Fruit fly (Drosophila melanogaster) whole organism, embryonic: ENCODE data around the gene Chmp1.
A peak's percentile ranks its signal among the peaks of the same experiment; 100 is the strongest.

Experiments used
- Ada2b ChIP-seq: fragments of 200-800 bp; sonication (Bioruptor generic); IDR thresholded peaks from 2 replicates; pipeline ENCODE4 v1.3.6; 2022; ENCODE audit warnings: missing biosample characterization, missing genetic modification characterization
- CG10147 ChIP-seq: fragments of 200-800 bp; sonication (Bioruptor generic); optimal IDR thresholded peaks from 2 replicates; lab custom pipeline; 2019; ENCODE audit warnings: missing biosample characterization, mild to moderate bottlenecking, missing genetic modification characterization, moderate library complexity
- CG11504 ChIP-seq: fragments of 200-800 bp; sonication (Bioruptor generic); optimal IDR thresholded peaks from 3 replicates; lab custom pipeline; 2019; ENCODE audit warnings: missing biosample characterization, mild to moderate bottlenecking, missing genetic modification characterization, moderate library complexity
- CG12769 ChIP-seq: fragments of 200-800 bp; sonication (Bioruptor generic); optimal IDR thresholded peaks from 2 replicates; lab custom pipeline; 2019; ENCODE audit warnings: missing biosample characterization, mild to moderate bottlenecking, missing genetic modification characterization, moderate library complexity
- CG13894 ChIP-seq: fragments of 200-800 bp; sonication (Bioruptor generic); optimal IDR thresholded peaks from 3 replicates; lab custom pipeline; 2018; ENCODE audit warnings: missing biosample characterization, mild to moderate bottlenecking, missing genetic modification characterization, moderate library complexity
- CG14014 ChIP-seq: fragments of 200-800 bp; sonication (Bioruptor generic); IDR thresholded peaks from 2 replicates; pipeline ENCODE4 v1.3.6; 2022; ENCODE audit warnings: missing biosample characterization, missing genetic modification characterization
- CG14441 ChIP-seq: fragments of 200-800 bp; sonication (Bioruptor generic); IDR thresholded peaks from 2 replicates; pipeline ENCODE4 v1.3.6; 2022; ENCODE audit warnings: missing biosample characterization, missing genetic modification characterization
- CG2678 ChIP-seq: fragments of 200-800 bp; sonication (Bioruptor generic); optimal IDR thresholded peaks from 3 replicates; lab custom pipeline; 2019; ENCODE audit warnings: missing biosample characterization, mild to moderate bottlenecking, missing genetic modification characterization, moderate library complexity
- CG31224 ChIP-seq: fragments of 200-800 bp; sonication (Bioruptor generic); IDR thresholded peaks from 2 replicates; pipeline ENCODE4 v1.3.6; 2022; ENCODE audit warnings: missing biosample characterization, missing genetic modification characterization
- CG33213 ChIP-seq: fragments of 200-800 bp; sonication (Bioruptor generic); optimal IDR thresholded peaks from 3 replicates; lab custom pipeline; 2016; ENCODE audit warnings: missing biosample characterization, missing genetic modification characterization
- CG43689 ChIP-seq: fragments of 200-800 bp; sonication (Bioruptor generic); IDR thresholded peaks from 2 replicates; pipeline ENCODE4 v1.3.6; 2022; ENCODE audit warnings: missing biosample characterization, missing genetic modification characterization
- CG6683 ChIP-seq: fragments of 200-800 bp; sonication (Bioruptor generic); optimal IDR thresholded peaks from 2 replicates; lab custom pipeline; 2017; ENCODE audit warnings: missing biosample characterization, mild to moderate bottlenecking, missing genetic modification characterization, missing genetic modification reagents
- CG8765 ChIP-seq: fragments of 200-800 bp; sonication (Bioruptor generic); IDR thresholded peaks from 2 replicates; pipeline ENCODE4 v1.3.6; 2022; ENCODE audit warnings: missing biosample characterization, missing genetic modification characterization
- CoRest ChIP-seq: fragments of 200-800 bp; sonication (Bioruptor generic); optimal IDR thresholded peaks from 3 replicates; lab custom pipeline; 2018; ENCODE audit warnings: missing biosample characterization, mild to moderate bottlenecking, missing genetic modification characterization, moderate library complexity
- CrebB ChIP-seq: fragments of 200-800 bp; sonication (Bioruptor generic); optimal IDR thresholded peaks from 3 replicates; lab custom pipeline; 2018; ENCODE audit warnings: missing biosample characterization, mild to moderate bottlenecking, missing genetic modification characterization
- Dek ChIP-seq: fragments of 200-800 bp; sonication (Bioruptor generic); optimal IDR thresholded peaks from 3 replicates; lab custom pipeline; 2019; ENCODE audit warnings: missing biosample characterization, mild to moderate bottlenecking, missing genetic modification characterization, moderate library complexity
- Dip3 ChIP-seq: fragments of 200-800 bp; sonication (Bioruptor generic); optimal IDR thresholded peaks from 3 replicates; lab custom pipeline; 2016; ENCODE audit warnings: missing biosample characterization, missing genetic modification characterization
- Dref ChIP-seq: fragments of 200-800 bp; sonication (Bioruptor generic); IDR thresholded peaks from 2 replicates; pipeline ENCODE4 v1.3.6; 2022; ENCODE audit warnings: missing biosample characterization, missing genetic modification characterization
- HLH4C ChIP-seq: fragments of 200-800 bp; sonication (Bioruptor generic); IDR thresholded peaks from 3 replicates; pipeline ENCODE4 v1.3.6; 2022; ENCODE audit warnings: missing biosample characterization, missing genetic modification characterization; ENCODE audit not compliant: partially characterized antibody
- HLHmδ ChIP-seq: fragments of 200-800 bp; sonication (Bioruptor generic); optimal IDR thresholded peaks from 2 replicates; lab custom pipeline; 2018; ENCODE audit warnings: missing biosample characterization, mild to moderate bottlenecking, missing genetic modification characterization, moderate library complexity
- Hr39 ChIP-seq: fragments of >200 bp; optimal IDR thresholded peaks from 2 replicates; lab custom pipeline; 2017
- MESR4 ChIP-seq: fragments of 200-800 bp; sonication (Bioruptor generic); optimal IDR thresholded peaks from 2 replicates; lab custom pipeline; 2018; ENCODE audit warnings: missing biosample characterization, mild to moderate bottlenecking, missing genetic modification characterization, moderate library complexity
- Nf-YA ChIP-seq: fragments of 200-800 bp; sonication (Bioruptor generic); IDR thresholded peaks from 2 replicates; pipeline ENCODE4 v1.3.6; 2022; ENCODE audit warnings: missing biosample characterization, missing genetic modification characterization
- Nf-YB ChIP-seq: fragments of 200-800 bp; sonication (Bioruptor generic); optimal IDR thresholded peaks from 3 replicates; lab custom pipeline; 2019; ENCODE audit warnings: missing biosample characterization, mild to moderate bottlenecking, missing genetic modification characterization, moderate library complexity
- PHDP ChIP-seq: fragments of 200-800 bp; sonication (Bioruptor generic); optimal IDR thresholded peaks from 3 replicates; lab custom pipeline; 2018; ENCODE audit warnings: missing biosample characterization, mild to moderate bottlenecking, missing genetic modification characterization, moderate library complexity
- Pdp1 ChIP-seq, 2 experiments: fragments of 200-800 bp; sonication (Bioruptor generic); optimal IDR thresholded peaks; 3 replicates each; lab custom pipeline; 2016; ENCODE audit warnings: missing biosample characterization in 2 of 2, missing genetic modification characterization in 2 of 2, mild to moderate bottlenecking in 1 of 2, moderate library complexity in 1 of 2
- Six4 ChIP-seq: fragments of 200-800 bp; sonication (Bioruptor generic); optimal IDR thresholded peaks from 2 replicates; lab custom pipeline; 2016; ENCODE audit warnings: missing biosample characterization, missing genetic modification characterization
- Sox102F ChIP-seq: fragments of 200-800 bp; sonication (Bioruptor generic); optimal IDR thresholded peaks from 2 replicates; lab custom pipeline; 2018; ENCODE audit warnings: missing biosample characterization, mild to moderate bottlenecking, missing genetic modification characterization, moderate library complexity
- Ssrp ChIP-seq: fragments of 200-800 bp; sonication (Bioruptor generic); optimal IDR thresholded peaks from 2 replicates; lab custom pipeline; 2018; ENCODE audit warnings: missing biosample characterization, mild to moderate bottlenecking, missing genetic modification characterization, moderate library complexity
- ase ChIP-seq: fragments of 200-800 bp; sonication (Bioruptor generic); IDR thresholded peaks from 3 replicates; pipeline ENCODE4 v1.3.6; 2022; ENCODE audit warnings: missing biosample characterization, missing genetic modification characterization
- br ChIP-seq: fragments of >200 bp; optimal IDR thresholded peaks from 2 replicates; lab custom pipeline; 2017
- cato ChIP-seq: fragments of 200-800 bp; sonication (Bioruptor generic); optimal IDR thresholded peaks from 2 replicates; lab custom pipeline; 2016; ENCODE audit warnings: missing biosample characterization, missing genetic modification characterization, borderline replicate concordance
- crol ChIP-seq: fragments of 200-800 bp; sonication (Bioruptor generic); IDR thresholded peaks from 2 replicates; pipeline ENCODE4 v1.3.6; 2022; ENCODE audit warnings: missing biosample characterization, missing genetic modification characterization
- exex ChIP-seq: fragments of 200-800 bp; sonication (Bioruptor generic); optimal IDR thresholded peaks from 4 replicates; lab custom pipeline; 2018; ENCODE audit warnings: missing biosample characterization, mild to moderate bottlenecking, missing genetic modification characterization, moderate library complexity
- fd102C ChIP-seq: fragments of 200-800 bp; sonication (Bioruptor generic); optimal IDR thresholded peaks from 2 replicates; lab custom pipeline; 2018; ENCODE audit warnings: missing biosample characterization, mild to moderate bottlenecking, missing genetic modification characterization, moderate library complexity
- gcm ChIP-seq: fragments of 200-800 bp; sonication (Bioruptor generic); optimal IDR thresholded peaks from 2 replicates; lab custom pipeline; 2019; ENCODE audit warnings: missing biosample characterization, mild to moderate bottlenecking, missing genetic modification characterization, moderate library complexity
- gem ChIP-seq: fragments of 200-800 bp; sonication (Bioruptor generic); optimal IDR thresholded peaks from 2 replicates; lab custom pipeline; 2019; ENCODE audit warnings: missing biosample characterization, mild to moderate bottlenecking, missing genetic modification characterization, moderate library complexity
- hth ChIP-seq: fragments of >200 bp; optimal IDR thresholded peaks from 2 replicates; lab custom pipeline; 2017; ENCODE audit warnings: inconsistent platforms
- ken ChIP-seq: fragments of 200-800 bp; sonication (Bioruptor generic); IDR thresholded peaks from 3 replicates; pipeline ENCODE4 v1.3.6; 2022; ENCODE audit warnings: missing biosample characterization, missing genetic modification characterization
- lbe ChIP-seq: fragments of 200-800 bp; sonication (Bioruptor generic); optimal IDR thresholded peaks from 2 replicates; lab custom pipeline; 2016; ENCODE audit warnings: missing biosample characterization, mild to moderate bottlenecking, missing genetic modification characterization
- ranshi ChIP-seq: fragments of 200-800 bp; sonication (Bioruptor generic); IDR thresholded peaks from 2 replicates; pipeline ENCODE4 v1.3.6; 2022; ENCODE audit warnings: missing biosample characterization, missing genetic modification characterization
- scrt ChIP-seq: fragments of 200-800 bp; sonication (Bioruptor generic); optimal IDR thresholded peaks from 2 replicates; lab custom pipeline; 2018; ENCODE audit warnings: missing biosample characterization, mild to moderate bottlenecking, missing genetic modification characterization, moderate library complexity
- sd ChIP-seq: fragments of 200-800 bp; sonication (Bioruptor generic); optimal IDR thresholded peaks from 3 replicates; lab custom pipeline; 2018; ENCODE audit warnings: missing biosample characterization, mild to moderate bottlenecking, missing genetic modification characterization, moderate library complexity
- sna ChIP-seq: fragments of 200-800 bp; sonication (Bioruptor generic); IDR thresholded peaks from 2 replicates; pipeline ENCODE4 v1.3.6; 2022; ENCODE audit warnings: missing biosample characterization, missing genetic modification characterization; ENCODE audit not compliant: partially characterized antibody
- sug ChIP-seq: fragments of 200-800 bp; optimal IDR thresholded peaks from 2 replicates; lab custom pipeline; 2019; ENCODE audit warnings: missing biosample characterization, mild to moderate bottlenecking, missing genetic modification characterization, moderate library complexity
- tio ChIP-seq: fragments of 200-800 bp; sonication (Bioruptor generic); optimal IDR thresholded peaks from 2 replicates; lab custom pipeline; 2017; ENCODE audit warnings: missing biosample characterization, missing genetic modification characterization, inconsistent platforms
- vfl ChIP-seq: fragments of 200-800 bp; sonication (Bioruptor generic); optimal IDR thresholded peaks from 2 replicates; lab custom pipeline; 2016; ENCODE audit warnings: missing biosample characterization, missing genetic modification characterization

The Chmp1 gene

DNA sequence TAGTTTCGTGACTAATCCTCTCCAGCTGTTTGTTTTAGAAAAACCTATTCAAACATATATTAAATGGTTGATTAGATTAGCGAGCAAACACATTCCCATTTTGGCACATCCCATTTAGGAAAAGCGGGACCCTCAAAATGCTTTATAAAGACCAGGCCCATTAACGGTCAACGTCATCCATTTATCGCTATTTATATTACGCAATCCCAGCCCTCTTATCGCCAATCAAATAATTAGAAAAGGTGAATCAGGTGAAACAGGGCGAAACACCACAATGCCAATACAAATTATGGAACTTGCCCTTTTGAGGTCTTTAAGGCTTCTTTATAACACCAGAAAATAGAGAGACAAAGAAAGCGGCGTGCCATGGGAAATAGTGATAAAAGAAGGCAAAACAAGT, 45.8 kb downstream of the Chmp1 start (continued):
- TF ChIP-seq Pdp1 (GFP tag; optimal IDR thresholded peaks at IDR 0.05; lab: Kevin White, UChicago): peak in 1 of 2 experiments; percentile 80
- TF ChIP-seq HLHmδ: no peak
- no peak for TF ChIP-seq ranshi
- TF ChIP-seq fd102C: no peak
- TF ChIP-seq sd (tag; lab: Kevin White, UChicago): peak; percentile 31
- no peak for TF ChIP-seq Ada2b
- TF ChIP-seq PHDP (tag; lab: Kevin White, UChicago): no peak
- no peak for TF ChIP-seq CrebB (tag; lab: Kevin White, UChicago)
- TF ChIP-seq Hr39 (lab: Kevin White, UChicago): no peak
- TF ChIP-seq ken: no peak
- TF ChIP-seq gcm (GFP tag; lab: Kevin White, UChicago): no peak
- no peak for TF ChIP-seq tio (GFP tag; lab: Kevin White, UChicago)
- TF ChIP-seq sug (tag; lab: Kevin White, UChicago): peak; percentile 26
- TF ChIP-seq gem (tag; lab: Kevin White, UChicago): no peak
- no peak for TF ChIP-seq lbe (GFP tag; lab: Kevin White, UChicago)
- peak; percentile 85 for TF ChIP-seq exex
- TF ChIP-seq Dek (tag; lab: Kevin White, UChicago): no peak
- TF ChIP-seq MESR4 (GFP tag; lab: Kevin White, UChicago): no peak
- TF ChIP-seq br (lab: Kevin White, UChicago): no peak
- TF ChIP-seq CG8765 (GFP tag; lab: Robert Waterston, UW): no peak
- no peak for TF ChIP-seq CG31224 (GFP tag; lab: Robert Waterston, UW)
- TF ChIP-seq CG6683 (GFP tag; lab: Kevin White, UChicago): no peak

DNA sequence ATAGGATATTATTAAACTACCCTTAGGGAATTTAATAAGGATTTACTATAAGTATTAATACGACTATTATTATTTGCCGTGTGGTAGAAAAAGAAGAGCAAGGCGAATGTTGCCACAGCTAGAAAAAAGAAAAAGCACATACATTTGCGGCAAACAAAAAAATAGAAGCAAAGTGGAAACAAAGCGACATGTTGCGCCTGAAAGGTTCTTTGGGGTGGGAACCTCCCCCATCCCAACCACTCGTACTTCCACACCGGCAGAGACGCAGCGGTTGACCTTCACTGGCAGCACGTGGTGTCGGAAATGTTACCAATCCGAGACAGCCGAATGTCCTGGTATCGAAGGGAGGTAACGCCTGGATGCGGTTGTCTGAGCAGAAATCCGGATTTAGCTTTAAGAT, 46.5 kb downstream of the Chmp1 start:
- TF ChIP-seq hth: no peak
- TF ChIP-seq scrt: peak; percentile 56
- TF ChIP-seq CG43689: 0 out of 2 replicates have a peak, but pooled peaks have one; percentile 10
- no peak for TF ChIP-seq Nf-YA (GFP tag; lab: Robert Waterston, UW)
- peak; percentile 53 for TF ChIP-seq CG13894 (tag; lab: Kevin White, UChicago)
- TF ChIP-seq Dref: no peak
- no peak for TF ChIP-seq sna (GFP tag; lab: Robert Waterston, UW)
- peak; percentile 52 for TF ChIP-seq CG11504
- no peak for TF ChIP-seq Ssrp

DNA sequence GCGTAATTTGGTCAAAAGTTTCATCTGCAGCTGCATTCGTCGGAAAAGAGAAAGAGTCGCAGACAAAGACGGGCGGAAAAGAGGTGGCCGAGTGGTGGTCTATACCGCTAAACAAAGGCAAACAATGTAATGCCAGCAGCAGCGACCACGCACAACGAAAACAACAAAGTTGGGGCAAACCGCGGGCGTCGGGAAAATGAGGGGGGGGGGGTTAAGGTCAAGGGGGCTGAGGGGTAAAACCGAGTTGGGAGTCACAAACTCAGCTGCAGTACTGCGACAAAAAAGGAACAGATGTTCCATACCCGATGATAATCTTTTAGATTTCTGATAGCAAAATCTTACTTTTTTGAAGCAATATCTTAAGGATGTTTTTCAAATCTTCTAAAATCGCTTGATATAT, 47.1 kb downstream of the Chmp1 start:
- TF ChIP-seq lbe (GFP tag; lab: Kevin White, UChicago): no peak
- no peak for TF ChIP-seq Dip3 (GFP tag; lab: Kevin White, UChicago)
- peak; percentile 91 for TF ChIP-seq crol (GFP tag; lab: Robert Waterston, UW)
- TF ChIP-seq CG10147 (GFP tag; lab: Kevin White, UChicago): no peak
- TF ChIP-seq CG33213 (GFP tag; lab: Kevin White, UChicago): no peak
- no peak for TF ChIP-seq ase (GFP tag; lab: Robert Waterston, UW)

DNA sequence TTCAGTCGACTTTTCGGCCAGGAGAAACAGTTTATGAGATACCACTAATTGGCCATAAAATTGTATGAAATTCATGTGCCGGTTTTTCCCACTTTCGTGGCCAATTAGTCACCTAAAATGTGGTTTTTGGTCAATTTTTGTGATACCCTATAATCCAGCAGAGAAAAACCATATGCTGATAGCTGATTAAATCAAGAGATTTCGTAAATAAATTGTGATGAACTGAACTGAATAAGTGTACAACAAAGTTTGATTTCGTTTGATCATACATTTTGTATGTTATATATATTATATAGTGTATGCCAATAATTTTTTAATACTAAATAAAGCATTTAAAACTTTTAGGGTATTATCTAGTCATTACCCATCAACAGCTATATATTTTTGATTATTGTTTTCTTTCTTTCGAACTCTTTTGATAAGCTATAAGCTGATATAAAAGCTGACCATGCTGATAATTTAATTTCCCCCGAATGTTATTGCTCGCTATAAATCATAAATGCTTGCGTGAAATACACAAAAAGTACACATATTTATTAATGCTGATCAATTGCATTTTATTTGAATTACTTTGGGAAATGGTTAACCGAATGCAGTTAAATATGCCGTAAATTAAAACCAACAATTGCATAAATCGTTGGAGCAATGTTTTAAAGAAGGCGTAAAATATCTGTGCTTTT, 48.9 kb downstream of the Chmp1 start:
- no peak for TF ChIP-seq HLHmδ
- peak; percentile 30 for TF ChIP-seq gem (tag; lab: Kevin White, UChicago)
- TF ChIP-seq Six4 (GFP tag; lab: Kevin White, UChicago): no peak
- TF ChIP-seq CoRest: no peak
- peak; percentile 86 for TF ChIP-seq exex
- TF ChIP-seq cato: no peak
- no peak for TF ChIP-seq vfl
- no peak for TF ChIP-seq CG14014 (GFP tag; lab: Robert Waterston, UW)
- TF ChIP-seq Sox102F (GFP tag; lab: Kevin White, UChicago): peak; percentile 16
- peak; percentile 35 for TF ChIP-seq CG2678 (tag; lab: Kevin White, UChicago)
- TF ChIP-seq CG12769: no peak
- TF ChIP-seq CG14441 (GFP tag; lab: Robert Waterston, UW): 0 out of 2 replicates have a peak, but pooled peaks have one; percentile 13
- TF ChIP-seq HLH4C: no peak
- TF ChIP-seq CG13894 (tag; lab: Kevin White, UChicago): no peak
- no peak for TF ChIP-seq Nf-YB (GFP tag; lab: Kevin White, UChicago)
